Worm (Caenorhabditis elegans): ENCODE data around the gene Y82E9BL.5.
A peak's percentile ranks its signal among the peaks of the same experiment; 100 is the strongest.

Gene Y82E9BL.5

ce11 chrIII:1389988-1390387 lies 42.5 kb upstream of the Y82E9BL.5 start:
- TF ChIP-seq fos-1 (tag; optimal IDR thresholded peaks at IDR 0.05) (peak; percentile 27), jun-1 (tag; optimal IDR thresholded peaks at IDR 0.05) (peak; percentile 72), pha-4 (tag; optimal IDR thresholded peaks at IDR 0.05) (no peak), lsy-12 (tag; optimal IDR thresholded peaks at IDR 0.05) (no peak), pqm-1 (tag; optimal IDR thresholded peaks at IDR 0.05) (peak; percentile 86), R02D3.7 (tag; optimal IDR thresholded peaks at IDR 0.05) (no peak), elt-3 (tag; optimal IDR thresholded peaks at IDR 0.05) (no peak), unc-62 (GFP tag; optimal IDR thresholded peaks at IDR 0.05) (no peak), ceh-28 (tag; optimal IDR thresholded peaks at IDR 0.05) (no peak), elt-2 (tag; optimal IDR thresholded peaks at IDR 0.05) (peak; percentile 95)

- no peak for TF ChIP-seq eor-1 (tag; optimal IDR thresholded peaks at IDR 0.05)
- peak; percentile 16 for TF ChIP-seq pqm-1 (tag; optimal IDR thresholded peaks at IDR 0.05)
- peak; percentile 49 for TF ChIP-seq elt-2 (tag; optimal IDR thresholded peaks at IDR 0.05)
- TF ChIP-seq daf-12 (tag; optimal IDR thresholded peaks at IDR 0.05), result no peak
- no peak for TF ChIP-seq skn-1 (tag; optimal IDR thresholded peaks at IDR 0.05)
- no peak for TF ChIP-seq nhr-25 (tag; optimal IDR thresholded peaks at IDR 0.05)
- no peak for TF ChIP-seq nhr-11 (tag; optimal IDR thresholded peaks at IDR 0.05)
- TF ChIP-seq ceh-82 (tag; optimal IDR thresholded peaks at IDR 0.05), result no peak
These were observed 41.0 kb upstream of the Y82E9BL.5 start, which contains the start of gene pals-20 for ce11 chrIII:1388274-1389058. Gene pals-20 (minus strand): TSS chrIII:1388324.

- TF ChIP-seq pha-4 (tag; optimal IDR thresholded peaks at IDR 0.05) (no peak), nhr-28 (tag; optimal IDR thresholded peaks at IDR 0.05) (no peak), skn-1 (tag; optimal IDR thresholded peaks at IDR 0.05) (no peak), hmg-11 (tag; optimal IDR thresholded peaks at IDR 0.05) (no peak), elt-2 (tag; optimal IDR thresholded peaks at IDR 0.05) (peak; percentile 31), jun-1 (tag; optimal IDR thresholded peaks at IDR 0.05) (no peak), nhr-77 (tag; optimal IDR thresholded peaks at IDR 0.05) (no peak)
These were observed 37.3 kb upstream of the Y82E9BL.5 start for ce11 chrIII:1384694-1385093.

ce11 chrIII:1384092-1384491 lies 36.7 kb upstream of the Y82E9BL.5 start, which contains the start of the genes fbxa-138 and Y82E9BR.5:
Gene fbxa-138 (minus strand): TSS chrIII:1384252.
Gene Y82E9BR.5 (plus strand): TSS chrIII:1384370.
- no peak for TF ChIP-seq skn-1 (tag; optimal IDR thresholded peaks at IDR 0.05)
- TF ChIP-seq ceh-28 (tag; optimal IDR thresholded peaks at IDR 0.05), result no peak
- TF ChIP-seq ztf-11 (tag; optimal IDR thresholded peaks at IDR 0.05), result no peak
- TF ChIP-seq jun-1 (tag; optimal IDR thresholded peaks at IDR 0.05), result peak; percentile 21
- TF ChIP-seq ceh-82 (tag; optimal IDR thresholded peaks at IDR 0.05), result no peak
- no peak for TF ChIP-seq unc-62 (GFP tag; optimal IDR thresholded peaks at IDR 0.05)
- TF ChIP-seq pqm-1 (tag; optimal IDR thresholded peaks at IDR 0.05), result peak; percentile 32
- no peak for TF ChIP-seq mdl-1 (tag; optimal IDR thresholded peaks at IDR 0.05)
- TF ChIP-seq nhr-43 (tag; optimal IDR thresholded peaks at IDR 0.05; ENCODE audit: poor library complexity, severe bottlenecking), result no peak
- TF ChIP-seq elt-3 (tag; optimal IDR thresholded peaks at IDR 0.05), result no peak
- TF ChIP-seq R02D3.7 (tag; optimal IDR thresholded peaks at IDR 0.05), result no peak
- no peak for TF ChIP-seq pha-4 (tag; optimal IDR thresholded peaks at IDR 0.05)
- TF ChIP-seq nfya-1 (tag; optimal IDR thresholded peaks at IDR 0.05; ENCODE audit: insufficient read depth), result no peak
- no peak for TF ChIP-seq mml-1 (tag; optimal IDR thresholded peaks at IDR 0.05)
- peak; percentile 81 for TF ChIP-seq elt-2 (tag; optimal IDR thresholded peaks at IDR 0.05)
- TF ChIP-seq fkh-10 (GFP tag; optimal IDR thresholded peaks at IDR 0.05), result no peak

- no peak for TF ChIP-seq ztf-4 (tag; optimal IDR thresholded peaks at IDR 0.05)
These were observed 36.0 kb upstream of the Y82E9BL.5 start for ce11 chrIII:1383483-1383882.

ce11 chrIII:1380535-1381274 lies 33.3 kb upstream of the Y82E9BL.5 start, which contains the start of the genes pals-21 and Y82E9BR.6:
Gene pals-21 (minus strand): TSS chrIII:1380635.
Gene Y82E9BR.6 (plus strand): TSS chrIII:1381224.
- TF ChIP-seq nhr-23 (tag; optimal IDR thresholded peaks at IDR 0.05) (no peak), nhr-12 (tag; optimal IDR thresholded peaks at IDR 0.05) (no peak), nhr-77 (tag; optimal IDR thresholded peaks at IDR 0.05) (no peak), mdl-1 (tag; optimal IDR thresholded peaks at IDR 0.05) (no peak), elt-1 (tag; optimal IDR thresholded peaks at IDR 0.05) (no peak), ceh-28 (tag; optimal IDR thresholded peaks at IDR 0.05) (no peak), elt-2 (tag; optimal IDR thresholded peaks at IDR 0.05) (no peak), eor-1 (tag; optimal IDR thresholded peaks at IDR 0.05) (no peak)

Measured in whole organism, L3 larva.